Fruit fly (Drosophila melanogaster) whole organism, embryonic: Measurements from ENCODE around the gene CG5180.

Experiments
- Atf6 ChIP-seq: fragments of 200-800 bp; sonication (Bioruptor generic); IDR thresholded peaks from 2 replicates; pipeline ENCODE4 v1.3.6; 2022; ENCODE audit warnings: missing biosample characterization, missing genetic modification characterization
- Bdp1 ChIP-seq: fragments of 200-800 bp; sonication (Bioruptor generic); optimal IDR thresholded peaks from 3 replicates; lab custom pipeline; 2016; ENCODE audit warnings: missing biosample characterization, missing genetic modification characterization
- CG11456 ChIP-seq: fragments of 200-800 bp; sonication (Bioruptor generic); IDR thresholded peaks from 3 replicates; pipeline ENCODE4 v1.3.6; 2022; ENCODE audit warnings: missing biosample characterization, missing genetic modification characterization
- CG11560 ChIP-seq: fragments of 200-800 bp; sonication (Bioruptor generic); IDR thresholded peaks from 3 replicates; pipeline ENCODE4 v1.3.6; 2022; ENCODE audit warnings: missing biosample characterization, missing genetic modification characterization
- CG12071 ChIP-seq: fragments of 200-800 bp; sonication (Bioruptor generic); optimal IDR thresholded peaks from 3 replicates; lab custom pipeline; 2018; ENCODE audit warnings: missing biosample characterization, mild to moderate bottlenecking, missing genetic modification characterization
- CG12769 ChIP-seq: fragments of 200-800 bp; sonication (Bioruptor generic); optimal IDR thresholded peaks from 2 replicates; lab custom pipeline; 2019; ENCODE audit warnings: missing biosample characterization, mild to moderate bottlenecking, missing genetic modification characterization, moderate library complexity
- CG12942 ChIP-seq: fragments of 200-800 bp; sonication (Bioruptor generic); optimal IDR thresholded peaks from 3 replicates; lab custom pipeline; 2016; ENCODE audit warnings: missing biosample characterization, missing genetic modification characterization
- CG14860 ChIP-seq: fragments of 200-800 bp; sonication (Bioruptor generic); IDR thresholded peaks from 3 replicates; pipeline ENCODE4 v1.3.6; 2022; ENCODE audit warnings: missing biosample characterization, missing genetic modification characterization; ENCODE audit not compliant: partially characterized antibody
- CG1602 ChIP-seq: fragments of 200-800 bp; sonication (Bioruptor generic); optimal IDR thresholded peaks from 3 replicates; lab custom pipeline; 2016; ENCODE audit warnings: missing biosample characterization, missing genetic modification characterization
- CG16815 ChIP-seq: fragments of 200-800 bp; sonication (Bioruptor generic); optimal IDR thresholded peaks from 3 replicates; lab custom pipeline; 2017; ENCODE audit warnings: missing biosample characterization, mild to moderate bottlenecking, missing genetic modification characterization
- CG17186 ChIP-seq: fragments of 200-800 bp; sonication (Bioruptor generic); optimal IDR thresholded peaks from 3 replicates; lab custom pipeline; 2017; ENCODE audit warnings: missing biosample characterization, missing genetic modification reagents, missing genetic modification characterization
- CG17568 ChIP-seq: fragments of 200-800 bp; sonication (Bioruptor generic); optimal IDR thresholded peaks from 2 replicates; lab custom pipeline; 2018; ENCODE audit warnings: missing biosample characterization, mild to moderate bottlenecking, missing genetic modification characterization, moderate library complexity
- CG1832 ChIP-seq: fragments of 200-800 bp; sonication (Bioruptor generic); optimal IDR thresholded peaks from 2 replicates; lab custom pipeline; 2017; ENCODE audit warnings: missing biosample characterization, mild to moderate bottlenecking, missing genetic modification characterization, inconsistent platforms
- CG18764 ChIP-seq: fragments of 200-800 bp; sonication (Bioruptor generic); optimal IDR thresholded peaks from 3 replicates; lab custom pipeline; 2016; ENCODE audit warnings: missing biosample characterization, missing genetic modification characterization
- CG30020 ChIP-seq: fragments of 200-800 bp; optimal IDR thresholded peaks from 2 replicates; lab custom pipeline; 2019; ENCODE audit warnings: missing biosample characterization, mild to moderate bottlenecking, missing genetic modification characterization, moderate library complexity
- CG32772 ChIP-seq: fragments of 200-800 bp; sonication (Bioruptor generic); IDR thresholded peaks from 2 replicates; pipeline ENCODE4 v1.3.6; 2022; ENCODE audit warnings: missing biosample characterization, missing genetic modification characterization
- CG6791 ChIP-seq: fragments of 200-800 bp; sonication (Bioruptor generic); IDR thresholded peaks from 3 replicates; pipeline ENCODE4 v1.3.6; 2022; ENCODE audit warnings: missing biosample characterization, missing genetic modification characterization; ENCODE audit not compliant: partially characterized antibody
- CG6854 ChIP-seq: fragments of 200-800 bp; sonication (Bioruptor generic); optimal IDR thresholded peaks from 3 replicates; lab custom pipeline; 2017; ENCODE audit warnings: missing biosample characterization, mild to moderate bottlenecking, missing genetic modification characterization
- CG8924 ChIP-seq: fragments of 200-800 bp; optimal IDR thresholded peaks from 3 replicates; lab custom pipeline; 2019; ENCODE audit warnings: missing biosample characterization, mild to moderate bottlenecking, missing genetic modification characterization, moderate library complexity
- CHES-1-like ChIP-seq: fragments of 200-800 bp; sonication (Bioruptor generic); optimal IDR thresholded peaks from 2 replicates; lab custom pipeline; 2016; ENCODE audit warnings: missing biosample characterization, missing genetic modification characterization
- CoRest ChIP-seq: fragments of 200-800 bp; sonication (Bioruptor generic); optimal IDR thresholded peaks from 3 replicates; lab custom pipeline; 2018; ENCODE audit warnings: missing biosample characterization, mild to moderate bottlenecking, missing genetic modification characterization, moderate library complexity
- CrebB ChIP-seq: fragments of 200-800 bp; sonication (Bioruptor generic); optimal IDR thresholded peaks from 3 replicates; lab custom pipeline; 2018; ENCODE audit warnings: missing biosample characterization, mild to moderate bottlenecking, missing genetic modification characterization
- D ChIP-seq, 2 experiments: fragments of 200-800 bp in 1 of 2; fragments of >200 bp in 1 of 2; sonication (Bioruptor generic) in 1 of 2; optimal IDR thresholded peaks; 2 replicates in 1 of 2; 3 replicates in 1 of 2; lab custom pipeline; 2017; ENCODE audit warnings: mild to moderate bottlenecking in 1 of 2, missing biosample characterization in 1 of 2, missing genetic modification characterization in 1 of 2, missing genetic modification reagents in 1 of 2
- Dek ChIP-seq: fragments of 200-800 bp; sonication (Bioruptor generic); optimal IDR thresholded peaks from 3 replicates; lab custom pipeline; 2019; ENCODE audit warnings: missing biosample characterization, mild to moderate bottlenecking, missing genetic modification characterization, moderate library complexity
- Doc2 ChIP-seq: fragments of 200-800 bp; sonication (Bioruptor generic); IDR thresholded peaks from 2 replicates; pipeline ENCODE4 v1.3.6; 2022; ENCODE audit warnings: missing biosample characterization, missing genetic modification characterization
- E2f2 ChIP-seq: fragments of 200-800 bp; sonication (Bioruptor generic); IDR thresholded peaks from 2 replicates; pipeline ENCODE4 v1.3.6; 2022; ENCODE audit warnings: missing biosample characterization, missing genetic modification characterization
- HmgD ChIP-seq: fragments of 200-800 bp; sonication (Bioruptor generic); optimal IDR thresholded peaks from 3 replicates; lab custom pipeline; 2016; ENCODE audit warnings: missing biosample characterization, missing genetic modification characterization
- Kr ChIP-seq: fragments of 200-800 bp; sonication (Bioruptor generic); optimal IDR thresholded peaks from 2 replicates; lab custom pipeline; 2017; ENCODE audit warnings: missing biosample characterization, mild to moderate bottlenecking, missing genetic modification characterization
- MTF-1 ChIP-seq: fragments of 200-800 bp; sonication (Bioruptor generic); optimal IDR thresholded peaks from 2 replicates; lab custom pipeline; 2018; ENCODE audit warnings: missing biosample characterization, mild to moderate bottlenecking, missing genetic modification characterization, borderline replicate concordance
- Mes4 ChIP-seq: fragments of 200-800 bp; sonication (Bioruptor generic); optimal IDR thresholded peaks from 2 replicates; lab custom pipeline; 2016; ENCODE audit warnings: missing biosample characterization, missing genetic modification characterization
- Rfx ChIP-seq: fragments of 200-800 bp; sonication (Bioruptor generic); IDR thresholded peaks from 2 replicates; pipeline ENCODE4 v1.3.6; 2022; ENCODE audit warnings: missing biosample characterization, missing genetic modification characterization
- Sry-β ChIP-seq: fragments of 200-800 bp; sonication (Bioruptor generic); optimal IDR thresholded peaks from 2 replicates; lab custom pipeline; 2018; ENCODE audit warnings: missing biosample characterization, mild to moderate bottlenecking, missing genetic modification characterization, moderate library complexity
- Sry-δ ChIP-seq: fragments of 200-800 bp; sonication (Bioruptor generic); optimal IDR thresholded peaks from 2 replicates; lab custom pipeline; 2016; ENCODE audit warnings: missing biosample characterization, missing genetic modification characterization
- abd-A ChIP-seq: fragments of 200-800 bp; sonication (Bioruptor generic); optimal IDR thresholded peaks from 3 replicates; lab custom pipeline; 2019; ENCODE audit warnings: missing biosample characterization, mild to moderate bottlenecking, missing genetic modification characterization, moderate library complexity
- ac ChIP-seq: fragments of 200-800 bp; sonication (Bioruptor generic); optimal IDR thresholded peaks from 3 replicates; lab custom pipeline; 2017; ENCODE audit warnings: missing biosample characterization, mild to moderate bottlenecking, missing genetic modification characterization
- al ChIP-seq: fragments of 200-800 bp; sonication (Bioruptor generic); IDR thresholded peaks from 2 replicates; pipeline ENCODE4 v1.3.6; 2022; ENCODE audit warnings: missing biosample characterization, missing genetic modification characterization
- crp ChIP-seq, 2 experiments: fragments of 200-800 bp; sonication (Bioruptor generic); optimal IDR thresholded peaks; 2 replicates in 1 of 2; 3 replicates in 1 of 2; lab custom pipeline; 2017; ENCODE audit warnings: missing biosample characterization in 2 of 2, missing genetic modification characterization in 2 of 2, mild to moderate bottlenecking in 1 of 2, moderate library complexity in 1 of 2
- dysf ChIP-seq: fragments of 200-800 bp; sonication (Bioruptor generic); IDR thresholded peaks from 3 replicates; pipeline ENCODE4 v1.3.6; 2022; ENCODE audit warnings: missing biosample characterization, missing genetic modification characterization
- exex ChIP-seq: fragments of 200-800 bp; sonication (Bioruptor generic); optimal IDR thresholded peaks from 4 replicates; lab custom pipeline; 2018; ENCODE audit warnings: missing biosample characterization, mild to moderate bottlenecking, missing genetic modification characterization, moderate library complexity
- eyg ChIP-seq: fragments of 200-800 bp; sonication (Bioruptor generic); optimal IDR thresholded peaks from 3 replicates; lab custom pipeline; 2016; ENCODE audit warnings: missing biosample characterization, missing genetic modification characterization
- ham ChIP-seq: fragments of 200-800 bp; sonication (Bioruptor generic); IDR thresholded peaks from 2 replicates; pipeline ENCODE4 v1.3.6; 2022; ENCODE audit warnings: missing biosample characterization, missing genetic modification characterization
- hb ChIP-seq: fragments of 200-800 bp; sonication (Bioruptor generic); IDR thresholded peaks from 3 replicates; pipeline ENCODE4 v1.3.6; 2022; ENCODE audit warnings: missing biosample characterization, missing genetic modification characterization; ENCODE audit not compliant: partially characterized antibody
- hkb ChIP-seq, 2 experiments: fragments of 200-800 bp in 1 of 2; fragments of >200 bp in 1 of 2; sonication (Bioruptor generic) in 1 of 2; IDR thresholded peaks in 1 of 2; optimal IDR thresholded peaks in 1 of 2; 2 replicates each; pipeline versions ENCODE4 v1.3.6 to Lab custom; 2017 to 2022; ENCODE audit warnings: missing biosample characterization in 1 of 2, missing genetic modification characterization in 1 of 2
- insv ChIP-seq, 2 experiments: fragments of 200-800 bp; sonication (Bioruptor generic); optimal IDR thresholded peaks; 3 replicates each; lab custom pipeline; 2016 to 2018; ENCODE audit warnings: missing biosample characterization in 2 of 2, missing genetic modification characterization in 2 of 2
- mam ChIP-seq: fragments of 200-800 bp; sonication (Bioruptor generic); optimal IDR thresholded peaks from 3 replicates; lab custom pipeline; 2016; ENCODE audit warnings: missing biosample characterization, missing genetic modification characterization
- pzg ChIP-seq: fragments of 200-800 bp; sonication (Bioruptor generic); optimal IDR thresholded peaks from 3 replicates; lab custom pipeline; 2018; ENCODE audit warnings: missing biosample characterization, mild to moderate bottlenecking, missing genetic modification characterization, moderate library complexity
- sd ChIP-seq: fragments of 200-800 bp; sonication (Bioruptor generic); optimal IDR thresholded peaks from 3 replicates; lab custom pipeline; 2018; ENCODE audit warnings: missing biosample characterization, mild to moderate bottlenecking, missing genetic modification characterization, moderate library complexity
- slou ChIP-seq: fragments of 200-800 bp; sonication (Bioruptor generic); optimal IDR thresholded peaks from 3 replicates; lab custom pipeline; 2016; ENCODE audit warnings: missing biosample characterization, missing genetic modification characterization
- usp ChIP-seq: fragments of >200 bp; optimal IDR thresholded peaks from 2 replicates; lab custom pipeline; 2017; ENCODE audit warnings: missing biosample characterization, missing genetic modification characterization
- zfh1 ChIP-seq: fragments of 200-800 bp; sonication (Bioruptor generic); IDR thresholded peaks from 3 replicates; pipeline ENCODE4 v1.3.6; 2022; ENCODE audit warnings: missing biosample characterization, missing genetic modification characterization

CG5180 gene

dm6 chr3R:20574535-20574980 lies 16.8 kb downstream of the CG5180 start (continued):
- TF ChIP-seq slou (GFP tag; lab: Kevin White, UChicago) = no peak
- no peak for TF ChIP-seq eyg
- no peak for TF ChIP-seq zfh1
- no peak for TF ChIP-seq abd-A (tag; lab: Kevin White, UChicago)
- no peak for TF ChIP-seq hkb (optimal IDR thresholded peaks at IDR 0.05; lab: Kevin White, UChicago)
- TF ChIP-seq hkb (GFP tag; IDR thresholded peaks at IDR 0.05; lab: Robert Waterston, UW) = no peak
- no peak for TF ChIP-seq CG30020 (tag; lab: Kevin White, UChicago)
- TF ChIP-seq D (optimal IDR thresholded peaks at IDR 0.05; lab: Kevin White, UChicago) = no peak
- no peak for TF ChIP-seq D (GFP tag; optimal IDR thresholded peaks at IDR 0.05; lab: Kevin White, UChicago)
- no peak for TF ChIP-seq CHES-1-like
- TF ChIP-seq Dek = peak; percentile 14
- TF ChIP-seq Mes4 (GFP tag; lab: Kevin White, UChicago) = no peak
- peak; percentile 82 for TF ChIP-seq exex (tag; lab: Kevin White, UChicago)
- no peak for TF ChIP-seq CG16815 (GFP tag; lab: Kevin White, UChicago)
- no peak for TF ChIP-seq CG6854 (GFP tag; lab: Kevin White, UChicago)
- no peak for TF ChIP-seq CG11560
- TF ChIP-seq CG18764 = no peak
- TF ChIP-seq CG17186 (GFP tag; lab: Kevin White, UChicago) = no peak
- no peak for TF ChIP-seq Doc2 (GFP tag; lab: Robert Waterston, UW)
- no peak for TF ChIP-seq al (GFP tag; lab: Robert Waterston, UW)
- TF ChIP-seq CG12942 (GFP tag; lab: Kevin White, UChicago) = no peak
- peak; percentile 27 for TF ChIP-seq Bdp1 (GFP tag; lab: Kevin White, UChicago)
- TF ChIP-seq CrebB (tag; lab: Kevin White, UChicago) = peak; percentile 52
- no peak for TF ChIP-seq mam (GFP tag; lab: Kevin White, UChicago)
- no peak for TF ChIP-seq usp (GFP tag; lab: Kevin White, UChicago)
- TF ChIP-seq CG6791 (GFP tag; lab: Robert Waterston, UW) = 0 out of 3 replicates have a peak, but pooled peaks have one; percentile 37
- TF ChIP-seq CG1832 (GFP tag; lab: Kevin White, UChicago) = no peak
- no peak for TF ChIP-seq crp (GFP tag; optimal IDR thresholded peaks at IDR 0.05; lab: Kevin White, UChicago)
- TF ChIP-seq sd (tag; lab: Kevin White, UChicago) = peak; percentile 61
- no peak for TF ChIP-seq HmgD (GFP tag; lab: Kevin White, UChicago)
- no peak for TF ChIP-seq Kr
- TF ChIP-seq Atf6 (GFP tag; lab: Robert Waterston, UW) = no peak
- peak; percentile 12 for TF ChIP-seq CG8924 (tag; lab: Kevin White, UChicago)
- no peak for TF ChIP-seq CG14860 (GFP tag; lab: Robert Waterston, UW)
- TF ChIP-seq Sry-δ (GFP tag; lab: Kevin White, UChicago) = no peak
- TF ChIP-seq CG1602 (GFP tag; lab: Kevin White, UChicago) = no peak
- no peak for TF ChIP-seq MTF-1 (GFP tag; lab: Kevin White, UChicago)
- no peak for TF ChIP-seq CoRest (tag; lab: Kevin White, UChicago)
- peak; percentile 12 for TF ChIP-seq pzg
- no peak for TF ChIP-seq CG32772
- TF ChIP-seq CG12071 (GFP tag; lab: Kevin White, UChicago) = peak; percentile 33
- no peak for TF ChIP-seq dysf
- no peak for TF ChIP-seq hb (GFP tag; lab: Robert Waterston, UW)
- TF ChIP-seq Rfx (GFP tag; lab: Robert Waterston, UW) = peak; percentile 15; the same call in 1 of the 2 replicates
- TF ChIP-seq Sry-β (GFP tag; lab: Kevin White, UChicago) = no peak
- no peak for TF ChIP-seq CG11456 (GFP tag; lab: Robert Waterston, UW)
- no peak for TF ChIP-seq E2f2 (GFP tag; lab: Robert Waterston, UW)
- TF ChIP-seq CG12769 (tag; lab: Kevin White, UChicago) = peak; percentile 68
- TF ChIP-seq insv (GFP tag; optimal IDR thresholded peaks at IDR 0.05; lab: Kevin White, UChicago) = peak in 1 of 2 experiments; percentile 18
- no peak for TF ChIP-seq ham (GFP tag; lab: Robert Waterston, UW)
- no peak for TF ChIP-seq CG17568
- TF ChIP-seq ac (GFP tag; lab: Kevin White, UChicago) = no peak
